Fruit fly (Drosophila melanogaster): ENCODE results near the gene CG42724.
A peak's percentile ranks its signal among the peaks of the same experiment; 100 is the strongest.

The CG42724 gene

dm6 chr3R:6368550-6369238, 606 bp upstream of the CG42724 start, which contains the start of gene CG10286 (continued):
- TF ChIP-seq CG1602 (GFP tag; optimal IDR thresholded peaks at IDR 0.05), result no peak
- TF ChIP-seq CG10366 (GFP tag; IDR thresholded peaks at IDR 0.05), result peak; percentile 18; the same call in 1 of the 2 replicates
- TF ChIP-seq CG16815 (GFP tag; optimal IDR thresholded peaks at IDR 0.05), result no peak
- no peak for TF ChIP-seq CG12769 (tag; optimal IDR thresholded peaks at IDR 0.05)
- no peak for TF ChIP-seq abd-A (tag; optimal IDR thresholded peaks at IDR 0.05)
- TF ChIP-seq nerfin-2 (GFP tag; IDR thresholded peaks at IDR 0.05; ENCODE audit: partially characterized antibody), result peak; percentile 54; the same call in 1 of the 2 replicates
- no peak for TF ChIP-seq ab (GFP tag; optimal IDR thresholded peaks at IDR 0.05)
- TF ChIP-seq usp (GFP tag; optimal IDR thresholded peaks at IDR 0.05), result no peak
- no peak for TF ChIP-seq CG32767 (GFP tag; IDR thresholded peaks at IDR 0.05)
- TF ChIP-seq zf30C (GFP tag; optimal IDR thresholded peaks at IDR 0.05), result no peak
- peak; percentile 39 for TF ChIP-seq CG9437 (GFP tag; optimal IDR thresholded peaks at IDR 0.05)
- no peak for TF ChIP-seq schlank (tag; optimal IDR thresholded peaks at IDR 0.05)
- no peak for TF ChIP-seq tll (GFP tag; optimal IDR thresholded peaks at IDR 0.05)
- TF ChIP-seq pho (GFP tag; optimal IDR thresholded peaks at IDR 0.05), result no peak
- no peak for TF ChIP-seq fd64A (GFP tag; optimal IDR thresholded peaks at IDR 0.05)
- peak; percentile 21 for TF ChIP-seq CG17912 (GFP tag; optimal IDR thresholded peaks at IDR 0.05)
- no peak for TF ChIP-seq CG8944 (GFP tag; optimal IDR thresholded peaks at IDR 0.05)
- peak; percentile 31; the same call in 1 of the 2 replicates for TF ChIP-seq H2.0 (GFP tag; IDR thresholded peaks at IDR 0.05)
- no peak for TF ChIP-seq CG6654 (GFP tag; optimal IDR thresholded peaks at IDR 0.05)
- no peak for TF ChIP-seq Deaf1 (tag; optimal IDR thresholded peaks at IDR 0.05)
- TF ChIP-seq CG7745 (tag; optimal IDR thresholded peaks at IDR 0.05), result no peak
- no peak for TF ChIP-seq CG8765 (GFP tag; IDR thresholded peaks at IDR 0.05)
- no peak for TF ChIP-seq ttk (GFP tag; IDR thresholded peaks at IDR 0.05)
- peak; percentile 52; the same call in 1 of the 2 replicates for TF ChIP-seq NFAT (GFP tag; IDR thresholded peaks at IDR 0.05)
- TF ChIP-seq Rfx (GFP tag; IDR thresholded peaks at IDR 0.05), result peak; percentile 62
- no peak for TF ChIP-seq Lhr (GFP tag; optimal IDR thresholded peaks at IDR 0.05)
- no peak for TF ChIP-seq h (optimal IDR thresholded peaks at IDR 0.05)
- TF ChIP-seq disco-r (GFP tag; optimal IDR thresholded peaks at IDR 0.05), result no peak
- TF ChIP-seq CG6254 (GFP tag; optimal IDR thresholded peaks at IDR 0.05), result peak; percentile 13
- peak; percentile 40 for TF ChIP-seq CG15601 (tag; optimal IDR thresholded peaks at IDR 0.05)
- peak; percentile 79 for TF ChIP-seq CG6791 (GFP tag; IDR thresholded peaks at IDR 0.05; ENCODE audit: partially characterized antibody)
- no peak for TF ChIP-seq Atf-2 (GFP tag; optimal IDR thresholded peaks at IDR 0.05)
- no peak for TF ChIP-seq gt (GFP tag; IDR thresholded peaks at IDR 0.05)
- TF ChIP-seq CG15073 (GFP tag; optimal IDR thresholded peaks at IDR 0.05), result no peak
- peak; percentile 72 for TF ChIP-seq knrl (GFP tag; IDR thresholded peaks at IDR 0.05; ENCODE audit: partially characterized antibody)
- peak; percentile 35 for TF ChIP-seq CG14710 (tag; optimal IDR thresholded peaks at IDR 0.05)
- TF ChIP-seq Stat92E (GFP tag; optimal IDR thresholded peaks at IDR 0.05), result no peak
- no peak for TF ChIP-seq bowl (GFP tag; IDR thresholded peaks at IDR 0.05)
- TF ChIP-seq CG7928 (GFP tag; optimal IDR thresholded peaks at IDR 0.05), result peak; percentile 21
- TF ChIP-seq CG9727 (GFP tag; optimal IDR thresholded peaks at IDR 0.05), result peak; percentile 48
- TF ChIP-seq fd96Cb (tag; optimal IDR thresholded peaks at IDR 0.05), result peak; percentile 6
- TF ChIP-seq inv (GFP tag; IDR thresholded peaks at IDR 0.05; ENCODE audit: partially characterized antibody), result peak; percentile 70
- no peak; the same call in 1 of the 2 replicates for TF ChIP-seq ap (GFP tag; IDR thresholded peaks at IDR 0.05)
- no peak; the same call in 1 of the 2 replicates for TF ChIP-seq toy (GFP tag; IDR thresholded peaks at IDR 0.05)
- TF ChIP-seq unpg (GFP tag; optimal IDR thresholded peaks at IDR 0.05), result peak; percentile 36
- TF ChIP-seq CoRest (tag; optimal IDR thresholded peaks at IDR 0.05), result peak; percentile 26
- TF ChIP-seq CG12104 (GFP tag; optimal IDR thresholded peaks at IDR 0.05), result peak; percentile 42
- no peak for TF ChIP-seq sqz (GFP tag; optimal IDR thresholded peaks at IDR 0.05)
- peak; percentile 38 for TF ChIP-seq grau (tag; optimal IDR thresholded peaks at IDR 0.05)
